Worm (Caenorhabditis elegans): ENCODE results near the gene C18B10.6.

C18B10.6 gene

DNA sequence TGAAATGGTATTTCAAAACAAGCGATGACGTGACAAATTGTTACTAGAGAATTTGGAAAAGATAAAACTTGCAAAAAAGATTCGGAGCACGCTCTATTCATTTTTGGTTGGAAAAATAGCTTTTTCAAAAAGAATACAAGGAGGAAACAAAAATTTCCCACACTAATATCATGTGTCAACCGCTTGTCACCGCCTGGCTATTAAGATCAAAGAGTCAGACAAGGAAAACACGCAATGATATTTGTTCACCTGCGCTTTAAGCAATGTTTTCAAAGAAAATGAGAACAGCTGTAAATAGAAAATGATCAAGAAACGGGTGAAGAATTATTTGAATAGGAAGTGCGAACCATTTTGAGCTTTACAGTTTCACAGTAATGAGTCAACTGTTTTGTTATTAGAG lies 4.1 kb downstream of the C18B10.6 start, which contains the start of gene srh-125:
Gene srh-125, minus strand, starts transcription at position 101 of the 400 bp plus-strand sequence.
- no peak for TF ChIP-seq unc-3 (GFP tag; conservative IDR thresholded peaks at IDR 0.05)
- TF ChIP-seq unc-3 (tag; optimal IDR thresholded peaks at IDR 0.05) = no peak
- TF ChIP-seq sox-2 (GFP tag; IDR thresholded peaks at IDR 0.05) = no peak
- no peak for TF ChIP-seq F13H6.1 (tag; optimal IDR thresholded peaks at IDR 0.05)
- no peak for TF ChIP-seq nhr-11 (tag; optimal IDR thresholded peaks at IDR 0.05)
- no peak for TF ChIP-seq ceh-9 (tag; optimal IDR thresholded peaks at IDR 0.05)
- no peak for TF ChIP-seq gmeb-2 (tag; optimal IDR thresholded peaks at IDR 0.05)
- TF ChIP-seq pax-1 (tag; optimal IDR thresholded peaks at IDR 0.05) = no peak
- no peak for TF ChIP-seq unc-42 (tag; optimal IDR thresholded peaks at IDR 0.05)

DNA sequence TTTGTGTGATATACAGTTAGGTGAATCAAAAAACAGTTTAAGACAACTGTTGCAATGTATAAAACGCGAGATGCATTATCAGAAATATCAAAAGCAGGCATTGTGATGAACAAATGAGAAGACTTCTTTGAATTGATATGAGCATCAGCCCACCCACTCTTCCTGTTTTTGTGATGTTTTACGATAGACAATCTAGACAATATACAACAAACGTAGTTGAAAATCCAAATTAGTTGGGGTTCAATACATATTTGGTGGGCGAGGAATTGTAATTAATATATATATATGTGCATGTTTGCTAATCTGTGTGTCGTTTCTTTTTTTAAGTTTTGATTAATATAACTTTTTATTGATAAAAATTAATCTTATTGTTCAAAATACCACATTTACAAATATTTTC lies 8.0 kb downstream of the C18B10.6 start, which contains the start of gene str-28:
Gene str-28, minus strand, starts transcription at position 101 of the 400 bp plus-strand sequence.
- TF ChIP-seq fkh-6 (tag; optimal IDR thresholded peaks at IDR 0.05) (no peak), ceh-22 (tag; optimal IDR thresholded peaks at IDR 0.05) (no peak), ceh-45 (GFP tag; IDR thresholded peaks at IDR 0.05) (no peak), ceh-48 (tag; optimal IDR thresholded peaks at IDR 0.05) (no peak), unc-42 (tag; optimal IDR thresholded peaks at IDR 0.05) (no peak), fax-1 (tag; optimal IDR thresholded peaks at IDR 0.05) (no peak), ahr-1 (tag; optimal IDR thresholded peaks at IDR 0.05) (no peak), unc-3 (GFP tag; conservative IDR thresholded peaks at IDR 0.05) (no peak), unc-3 (tag; optimal IDR thresholded peaks at IDR 0.05) (no peak), gmeb-2 (tag; optimal IDR thresholded peaks at IDR 0.05) (no peak), Y22D7AL.16 (tag; optimal IDR thresholded peaks at IDR 0.05) (no peak)

DNA sequence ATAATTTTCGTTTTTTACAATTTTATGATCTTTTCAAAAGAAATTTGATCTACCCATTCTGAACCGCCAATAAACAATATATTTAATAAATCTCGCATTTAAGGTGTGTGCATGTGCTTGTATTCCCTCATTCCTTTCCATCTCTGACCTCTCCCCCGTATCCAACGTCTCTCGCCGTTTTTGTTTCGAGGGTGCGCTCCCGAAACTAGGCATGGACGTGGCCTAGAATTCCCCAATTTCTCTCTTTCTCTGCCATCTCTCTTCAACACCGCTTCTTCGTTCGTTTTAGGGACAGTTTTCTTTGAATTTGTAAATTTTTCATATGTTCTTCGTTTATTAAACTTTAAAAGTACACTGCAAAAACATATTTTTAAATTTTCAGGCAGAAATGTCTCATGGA lies 15.3 kb downstream of the C18B10.6 start, which contains the start of gene F25E5.1:
Gene F25E5.1, plus strand, starts transcription at position 376 of the 400 bp plus-strand sequence.
- no peak for TF ChIP-seq pha-2 (tag; optimal IDR thresholded peaks at IDR 0.05)
- TF ChIP-seq zip-5 (tag; optimal IDR thresholded peaks at IDR 0.05) = peak; percentile 42
- TF ChIP-seq pros-1 (tag; optimal IDR thresholded peaks at IDR 0.05) = peak; percentile 11
- peak; percentile 47 for TF ChIP-seq sdc-2 (tag; optimal IDR thresholded peaks at IDR 0.05)
- no peak for TF ChIP-seq ztf-16 (tag; optimal IDR thresholded peaks at IDR 0.05)
- peak; percentile 53 for TF ChIP-seq fkh-6 (tag; optimal IDR thresholded peaks at IDR 0.05)
- no peak for TF ChIP-seq hlh-15 (tag; optimal IDR thresholded peaks at IDR 0.05)
- TF ChIP-seq ceh-14 (tag; optimal IDR thresholded peaks at IDR 0.05) = peak; percentile 70
- peak; percentile 15 for TF ChIP-seq unc-86 (tag; optimal IDR thresholded peaks at IDR 0.05)
- TF ChIP-seq hlh-30 (tag; optimal IDR thresholded peaks at IDR 0.05; ENCODE audit: insufficient read depth) = peak; percentile 50
- no peak for TF ChIP-seq npax-4 (tag; optimal IDR thresholded peaks at IDR 0.05)
- TF ChIP-seq pqm-1 (tag; optimal IDR thresholded peaks at IDR 0.05) = no peak
- peak; percentile 5 for TF ChIP-seq hlh-6 (tag; optimal IDR thresholded peaks at IDR 0.05)
- TF ChIP-seq hlh-8 (tag; optimal IDR thresholded peaks at IDR 0.05) = peak; percentile 59
- no peak for TF ChIP-seq ceh-19 (GFP tag; optimal IDR thresholded peaks at IDR 0.05)
- TF ChIP-seq eyg-1 (tag; optimal IDR thresholded peaks at IDR 0.05) = peak; percentile 53
- no peak for TF ChIP-seq fkh-10 (GFP tag; optimal IDR thresholded peaks at IDR 0.05)
- TF ChIP-seq sox-2 (GFP tag; IDR thresholded peaks at IDR 0.05) = no peak
- no peak for TF ChIP-seq nhr-11 (tag; optimal IDR thresholded peaks at IDR 0.05)
- TF ChIP-seq ceh-9 (tag; optimal IDR thresholded peaks at IDR 0.05) = no peak
- peak; percentile 67 for TF ChIP-seq ceh-34 (tag; optimal IDR thresholded peaks at IDR 0.05)
- no peak for TF ChIP-seq ttx-3 (tag; optimal IDR thresholded peaks at IDR 0.05)
- TF ChIP-seq pat-9 (tag; optimal IDR thresholded peaks at IDR 0.05) = no peak
- TF ChIP-seq unc-3 (GFP tag; conservative IDR thresholded peaks at IDR 0.05) = no peak
- no peak for TF ChIP-seq unc-3 (tag; optimal IDR thresholded peaks at IDR 0.05)
- TF ChIP-seq pax-1 (tag; optimal IDR thresholded peaks at IDR 0.05) = no peak
- TF ChIP-seq madf-2 (tag; optimal IDR thresholded peaks at IDR 0.05) = no peak
- peak; percentile 30 for TF ChIP-seq ceh-18 (tag; optimal IDR thresholded peaks at IDR 0.05)
- TF ChIP-seq F13H6.1 (tag; optimal IDR thresholded peaks at IDR 0.05) = peak; percentile 25
- TF ChIP-seq ref-2 (tag; optimal IDR thresholded peaks at IDR 0.05) = peak; percentile 36
- TF ChIP-seq T23F11.4 (GFP tag; optimal IDR thresholded peaks at IDR 0.05) = no peak
- TF ChIP-seq nhr-232 (tag; optimal IDR thresholded peaks at IDR 0.05) = no peak
- peak; percentile 2 for TF ChIP-seq unc-55 (GFP tag; optimal IDR thresholded peaks at IDR 0.05)
- peak; percentile 81 for TF ChIP-seq C08G9.2 (tag; optimal IDR thresholded peaks at IDR 0.05)
- peak; percentile 30 for TF ChIP-seq elt-2 (tag; optimal IDR thresholded peaks at IDR 0.05)
- no peak for TF ChIP-seq hlh-13 (GFP tag; optimal IDR thresholded peaks at IDR 0.05)
- TF ChIP-seq fax-1 (tag; optimal IDR thresholded peaks at IDR 0.05) = peak; percentile 15
- TF ChIP-seq Y22D7AL.16 (tag; optimal IDR thresholded peaks at IDR 0.05) = no peak
- TF ChIP-seq ceh-30 (tag; optimal IDR thresholded peaks at IDR 0.05) = no peak
- no peak for TF ChIP-seq ama-1 (optimal IDR thresholded peaks at IDR 0.05)
- peak; percentile 25 for TF ChIP-seq gmeb-2 (tag; optimal IDR thresholded peaks at IDR 0.05)
- peak; percentile 27 for TF ChIP-seq dmd-4 (tag; optimal IDR thresholded peaks at IDR 0.05; ENCODE audit: borderline replicate concordance)
- no peak for TF ChIP-seq K02D7.2 (tag; optimal IDR thresholded peaks at IDR 0.05)
